Worm (Caenorhabditis elegans): ENCODE measurements around the gene Y49F6B.13.

DNA sequence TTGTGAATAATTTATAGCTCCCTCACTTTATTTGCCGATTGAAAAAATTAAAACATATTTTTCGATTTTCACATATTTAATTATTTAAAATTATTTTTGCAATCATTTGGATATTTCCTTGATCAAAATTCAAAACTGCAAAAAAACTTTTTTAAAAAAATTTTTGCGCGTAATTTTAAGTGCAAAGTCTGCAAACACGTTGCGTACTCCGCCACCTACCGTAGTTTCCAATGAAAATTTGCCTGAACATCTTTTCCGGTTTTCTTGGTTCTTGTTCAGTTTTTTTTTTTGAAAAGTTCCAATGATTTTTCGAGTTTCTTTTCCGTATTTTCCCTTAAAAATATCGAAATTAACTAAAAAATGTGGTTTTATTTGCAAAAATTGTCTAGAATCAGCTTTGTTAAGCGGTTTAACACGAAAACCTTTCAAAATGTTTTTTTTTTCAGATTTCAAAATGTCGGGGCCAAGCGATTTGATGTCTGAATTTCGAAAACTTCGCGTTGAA, 22.7 kb downstream of the Y49F6B.13 start, which contains the start of gene C16C8.25:
- TF ChIP-seq fkh-4 (tag; optimal IDR thresholded peaks at IDR 0.05; ENCODE audit: borderline replicate concordance) = no peak
- no peak for TF ChIP-seq snu-23 (GFP tag; optimal IDR thresholded peaks at IDR 0.05)
- no peak for TF ChIP-seq nhr-77 (tag; optimal IDR thresholded peaks at IDR 0.05)
- no peak for TF ChIP-seq elt-2 (tag; optimal IDR thresholded peaks at IDR 0.05)
- no peak for TF ChIP-seq xbp-1 (tag; optimal IDR thresholded peaks at IDR 0.05)
- no peak for TF ChIP-seq unc-62 (GFP tag; optimal IDR thresholded peaks at IDR 0.05)
- TF ChIP-seq ztf-11 (tag; optimal IDR thresholded peaks at IDR 0.05) = no peak
- no peak for TF ChIP-seq fkh-8 (tag; optimal IDR thresholded peaks at IDR 0.05)
- TF ChIP-seq egl-27 (tag; optimal IDR thresholded peaks at IDR 0.05) = no peak
- TF ChIP-seq efl-1 (optimal IDR thresholded peaks at IDR 0.05) = no peak
- no peak for TF ChIP-seq efl-1 (GFP tag; optimal IDR thresholded peaks at IDR 0.05 in 1 of 2)
- TF ChIP-seq nhr-237 (tag; optimal IDR thresholded peaks at IDR 0.05) = no peak

Measured in whole organism, L1 larva.